Worm (Caenorhabditis elegans) whole organism, L3 larva: ENCODE data around the gene Y57E12AL.1.

Source experiments
- R02D3.7 ChIP-seq: fragments of 150-350 bp; optimal IDR thresholded peaks from 2 replicates; lab custom pipeline; 2014; ENCODE audit warnings: missing biosample characterization, missing genetic modification characterization
- aly-2 ChIP-seq: fragments of 150-350 bp; optimal IDR thresholded peaks from 2 replicates; lab custom pipeline; 2014; ENCODE audit warnings: missing biosample characterization, missing genetic modification characterization
- nhr-11 ChIP-seq: fragments of 150-350 bp; optimal IDR thresholded peaks from 2 replicates; lab custom pipeline; 2014; ENCODE audit warnings: missing biosample characterization, missing genetic modification characterization
- nhr-43 ChIP-seq: sonication (generic microtip); optimal IDR thresholded peaks from 2 replicates; lab custom pipeline; 2016; ENCODE audit warnings: mild to moderate bottlenecking, missing genetic modification characterization, missing compliant biosample characterization; ENCODE audit not compliant: poor library complexity, severe bottlenecking
- nhr-77 ChIP-seq: fragments of 150-350 bp; optimal IDR thresholded peaks from 2 replicates; lab custom pipeline; 2014; ENCODE audit warnings: missing biosample characterization, missing genetic modification characterization
- unc-39 ChIP-seq: sonication (generic microtip); optimal IDR thresholded peaks from 4 replicates; lab custom pipeline; 2017; ENCODE audit warnings: missing biosample characterization, missing genetic modification characterization
- ztf-11 ChIP-seq: fragments of 150-350 bp; optimal IDR thresholded peaks from 2 replicates; lab custom pipeline; 2014; ENCODE audit warnings: missing biosample characterization, missing genetic modification characterization

DNA sequence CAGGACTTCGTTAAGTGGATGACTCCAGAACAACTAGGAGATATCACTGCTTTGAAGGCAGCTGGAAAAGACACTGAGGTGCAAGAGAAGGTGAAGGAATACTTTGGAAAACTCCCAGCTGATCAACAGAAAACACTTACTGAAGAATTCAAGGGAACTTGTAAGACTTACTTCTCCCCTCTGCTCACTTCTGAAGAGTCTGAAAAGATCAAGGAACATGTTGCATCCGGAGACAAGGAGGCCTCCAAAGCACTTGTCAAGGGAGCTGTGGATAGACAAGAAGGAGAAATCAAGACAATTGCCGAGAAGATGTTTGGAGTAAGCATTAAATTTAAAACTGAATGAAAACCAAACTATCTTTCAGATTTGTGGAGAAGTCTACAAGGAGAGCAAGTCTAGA, 19.1 kb downstream of the Y57E12AL.1 start:
- no peak for TF ChIP-seq aly-2 (tag; lab: Kevin White, UChicago)
- TF ChIP-seq unc-39 (tag; lab: Kevin White, UChicago), result no peak
- TF ChIP-seq nhr-43, result no peak
- no peak for TF ChIP-seq ztf-11 (tag; lab: Kevin White, UChicago)
- TF ChIP-seq nhr-77 (tag; lab: Kevin White, UChicago), result no peak
- TF ChIP-seq R02D3.7, result no peak
- no peak for TF ChIP-seq nhr-11 (tag; lab: Kevin White, UChicago)
